Worm (Caenorhabditis elegans): ENCODE data around the gene R12C12.10.
A peak's percentile ranks its signal among the peaks of the same experiment; 100 is the strongest.

R12C12.10 gene

ce11 chrII:6046023-6046631 is 3.1 kb upstream of the R12C12.10 start:
- TF ChIP-seq nhr-20 (tag; optimal IDR thresholded peaks at IDR 0.05) (peak; percentile 22), rnt-1 (tag; optimal IDR thresholded peaks at IDR 0.05) (peak; percentile 27), ceh-82 (tag; optimal IDR thresholded peaks at IDR 0.05) (no peak), nhr-85 (tag) (peak; percentile 65), nhr-71 (tag; optimal IDR thresholded peaks at IDR 0.05) (peak; percentile 40), blmp-1 (tag; optimal IDR thresholded peaks at IDR 0.05) (peak; percentile 93), elt-3 (tag; optimal IDR thresholded peaks at IDR 0.05) (peak in 1 of 6 experiments; percentile 48), mep-1 (tag; optimal IDR thresholded peaks at IDR 0.05) (peak; percentile 52), nhr-47 (tag; optimal IDR thresholded peaks at IDR 0.05) (peak; percentile 33), nhr-77 (tag; optimal IDR thresholded peaks at IDR 0.05) (peak; percentile 13), snu-23 (GFP tag; optimal IDR thresholded peaks at IDR 0.05) (peak; percentile 43), unc-62 (GFP tag; optimal IDR thresholded peaks at IDR 0.05) (no peak), vab-15 (tag; optimal IDR thresholded peaks at IDR 0.05) (no peak), efl-1 (optimal IDR thresholded peaks at IDR 0.05) (peak; percentile 30 to 33), efl-1 (GFP tag; optimal IDR thresholded peaks at IDR 0.05 in 1 of 2) (peak; percentile 17 to 94), lsy-2 (tag; optimal IDR thresholded peaks at IDR 0.05) (peak in 1 of 2 experiments; percentile 45), C04F5.9 (tag; optimal IDR thresholded peaks at IDR 0.05) (no peak), lin-14 (GFP tag; optimal IDR thresholded peaks at IDR 0.05) (peak; percentile 67), skn-1 (tag; optimal IDR thresholded peaks at IDR 0.05) (no peak), dpl-1 (GFP tag; optimal IDR thresholded peaks at IDR 0.05) (peak in 1 of 3 experiments; percentile 28), nhr-84 (tag; optimal IDR thresholded peaks at IDR 0.05) (no peak), ets-5 (GFP tag; IDR thresholded peaks at IDR 0.05) (no peak), tbx-2 (tag; optimal IDR thresholded peaks at IDR 0.05) (peak; percentile 11)

DNA sequence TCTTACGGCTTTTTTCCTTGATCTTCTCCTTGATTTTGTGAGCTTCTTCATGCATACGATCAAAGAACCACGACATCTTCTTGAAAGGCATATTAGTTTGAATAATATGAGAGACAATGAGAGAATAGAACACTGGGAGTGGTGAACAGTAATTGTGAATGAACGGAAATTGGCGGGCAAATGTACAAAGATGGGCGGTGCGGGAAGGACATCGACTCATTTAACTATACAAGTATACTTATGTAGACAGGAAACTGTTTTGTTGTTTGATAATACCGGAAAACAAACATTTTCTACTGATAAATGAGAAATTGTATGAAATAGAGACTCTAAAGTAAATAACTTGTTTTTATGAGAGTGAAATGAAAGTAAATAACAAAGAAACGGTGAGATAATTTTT is 2.0 kb upstream of the R12C12.10 start, which contains the start of gene R12C12.5:
Gene R12C12.5 (minus strand): TSS at position 101 of the 400 bp plus-strand sequence.
- TF ChIP-seq dpl-1 (GFP tag; optimal IDR thresholded peaks at IDR 0.05) (no peak), ces-1 (GFP tag; optimal IDR thresholded peaks at IDR 0.05) (no peak), mep-1 (tag; optimal IDR thresholded peaks at IDR 0.05) (no peak), zip-4 (GFP tag; optimal IDR thresholded peaks at IDR 0.05) (no peak), tlp-1 (tag; optimal IDR thresholded peaks at IDR 0.05) (no peak), mef-2 (tag; optimal IDR thresholded peaks at IDR 0.05) (no peak), nhr-84 (tag; optimal IDR thresholded peaks at IDR 0.05) (no peak), nhr-12 (tag; optimal IDR thresholded peaks at IDR 0.05) (no peak), lin-15B (tag; optimal IDR thresholded peaks at IDR 0.05) (no peak), alr-1 (tag; optimal IDR thresholded peaks at IDR 0.05; ENCODE audit: borderline replicate concordance) (no peak), fkh-4 (tag; optimal IDR thresholded peaks at IDR 0.05; ENCODE audit: borderline replicate concordance) (no peak)

DNA sequence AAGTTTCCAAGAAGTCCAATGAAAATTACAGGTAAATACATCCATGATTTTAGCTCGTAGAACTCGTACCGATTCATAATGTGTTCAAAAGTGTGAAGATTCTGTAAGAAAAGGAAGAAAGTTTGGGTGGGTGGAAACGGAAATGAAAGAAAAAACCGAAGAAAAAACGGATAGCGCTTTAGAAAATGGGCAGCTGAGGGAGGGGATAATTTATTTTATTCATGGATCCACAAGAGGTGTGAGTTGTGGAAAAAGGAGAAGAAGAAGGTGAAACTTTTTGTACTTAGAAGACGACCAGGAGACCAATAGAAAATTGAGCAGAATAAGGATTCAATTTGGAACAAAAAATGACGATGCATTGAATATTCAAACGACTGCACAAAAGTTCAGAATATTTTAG is 12.0 kb downstream of the R12C12.10 start, which contains the start of gene frpr-16:
Gene frpr-16 (minus strand): TSS at position 101 of the 400 bp plus-strand sequence.
- TF ChIP-seq lin-39 (tag; optimal IDR thresholded peaks at IDR 0.05) = no peak
- no peak for TF ChIP-seq zag-1 (tag; optimal IDR thresholded peaks at IDR 0.05)
- no peak for TF ChIP-seq pax-3 (tag; optimal IDR thresholded peaks at IDR 0.05)
- no peak for TF ChIP-seq unc-30 (tag; optimal IDR thresholded peaks at IDR 0.05)
- no peak for TF ChIP-seq snu-23 (GFP tag; optimal IDR thresholded peaks at IDR 0.05)
- no peak for TF ChIP-seq nhr-76 (tag; optimal IDR thresholded peaks at IDR 0.05)
- TF ChIP-seq fkh-4 (tag; optimal IDR thresholded peaks at IDR 0.05; ENCODE audit: borderline replicate concordance) = no peak
- TF ChIP-seq C16A3.4 (tag; optimal IDR thresholded peaks at IDR 0.05) = no peak
- no peak for TF ChIP-seq mdl-1 (tag; optimal IDR thresholded peaks at IDR 0.05)
- TF ChIP-seq efl-3 (GFP tag; optimal IDR thresholded peaks at IDR 0.05) = no peak
- no peak for TF ChIP-seq elt-2 (tag; optimal IDR thresholded peaks at IDR 0.05)
- TF ChIP-seq xbp-1 (tag; optimal IDR thresholded peaks at IDR 0.05) = no peak
- TF ChIP-seq nhr-84 (tag; optimal IDR thresholded peaks at IDR 0.05) = no peak
- TF ChIP-seq nhr-28 (tag; optimal IDR thresholded peaks at IDR 0.05) = no peak
- no peak for TF ChIP-seq tbx-2 (tag; optimal IDR thresholded peaks at IDR 0.05)
- no peak for TF ChIP-seq hpl-2 (GFP tag; optimal IDR thresholded peaks at IDR 0.05)
- no peak for TF ChIP-seq lin-35 (GFP tag; optimal IDR thresholded peaks at IDR 0.05)
